Fruit fly (Drosophila melanogaster): Measurements from ENCODE around the gene comm2.

Gene comm2

DNA sequence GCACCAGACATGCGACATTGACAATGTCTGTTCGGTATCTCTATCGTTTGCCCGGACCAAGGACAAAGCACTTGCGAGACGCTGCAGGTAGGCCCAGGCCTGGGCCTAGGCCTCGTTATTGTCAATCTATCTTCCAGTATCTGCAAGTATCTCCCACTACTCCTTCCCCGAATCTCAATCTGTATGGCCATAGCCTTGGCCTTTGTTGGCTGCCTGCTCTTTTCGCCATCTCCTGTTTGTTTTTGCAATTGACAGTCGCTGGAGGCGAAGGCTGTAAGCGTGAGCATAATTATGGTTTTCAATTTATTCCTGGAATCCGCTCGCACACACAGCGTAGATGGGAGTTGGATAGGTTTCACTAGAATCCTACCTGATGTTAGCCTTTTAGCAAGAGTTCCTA is 12.4 kb upstream of the comm2 start:
- TF ChIP-seq D (optimal IDR thresholded peaks at IDR 0.05) (peak; percentile 97), D (GFP tag; optimal IDR thresholded peaks at IDR 0.05) (no peak), jing (GFP tag; optimal IDR thresholded peaks at IDR 0.05) (no peak), cad (GFP tag; optimal IDR thresholded peaks at IDR 0.05) (peak; percentile 68), CG9215 (GFP tag; IDR thresholded peaks at IDR 0.05) (no peak), danr (GFP tag; IDR thresholded peaks at IDR 0.05) (no peak), CG7928 (GFP tag; optimal IDR thresholded peaks at IDR 0.05) (no peak), hb (GFP tag; IDR thresholded peaks at IDR 0.05; ENCODE audit: partially characterized antibody) (0 out of 3 replicates have a peak, but pooled peaks have one; percentile 53), CG15479 (GFP tag; optimal IDR thresholded peaks at IDR 0.05) (peak; percentile 97), tll (GFP tag; optimal IDR thresholded peaks at IDR 0.05) (peak in 1 of 2 experiments; percentile 91), Opbp (GFP tag; IDR thresholded peaks at IDR 0.05; ENCODE audit: partially characterized antibody) (no peak), zen (tag; optimal IDR thresholded peaks at IDR 0.05) (peak; percentile 94), CG6272 (GFP tag; IDR thresholded peaks at IDR 0.05) (0 out of 2 replicates have a peak, but pooled peaks have one; percentile 14), CG18011 (GFP tag; optimal IDR thresholded peaks at IDR 0.05) (no peak), pros (GFP tag; optimal IDR thresholded peaks at IDR 0.05) (peak; percentile 5), twi (tag; optimal IDR thresholded peaks at IDR 0.05) (peak; percentile 11)

DNA sequence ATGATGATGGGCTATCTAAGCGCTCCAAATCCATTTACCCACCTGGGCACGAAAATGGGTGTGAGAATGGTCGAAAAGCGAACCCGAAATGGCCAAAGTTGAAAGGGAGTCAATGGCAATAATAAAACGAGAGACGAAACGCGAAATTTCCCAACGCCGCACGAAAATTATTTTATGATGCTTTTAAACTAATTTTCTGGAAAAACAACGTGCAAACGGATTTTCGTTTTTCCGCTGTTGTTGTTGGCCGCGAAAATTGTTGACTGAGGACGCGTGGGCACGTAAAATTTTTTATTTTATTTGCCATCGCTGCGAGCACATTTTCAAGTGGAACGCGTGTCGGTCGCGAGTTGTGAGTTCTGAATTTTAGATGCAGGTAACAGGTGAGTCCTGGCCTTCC is 11.5 kb upstream of the comm2 start:
- peak in 1 of 2 experiments; percentile 79 for TF ChIP-seq tll (GFP tag; optimal IDR thresholded peaks at IDR 0.05)
- TF ChIP-seq CG11723 (GFP tag; optimal IDR thresholded peaks at IDR 0.05): no peak
- no peak for TF ChIP-seq pan (optimal IDR thresholded peaks at IDR 0.05)
- TF ChIP-seq pan (GFP tag; optimal IDR thresholded peaks at IDR 0.05 in 1 of 2, IDR thresholded peaks at IDR 0.05 in 1 of 2): no peak
- TF ChIP-seq CG4360 (GFP tag; IDR thresholded peaks at IDR 0.05): peak; percentile 65; the same call in 1 of the 2 replicates
- TF ChIP-seq Dad (GFP tag; optimal IDR thresholded peaks at IDR 0.05): no peak
- TF ChIP-seq btn (GFP tag; optimal IDR thresholded peaks at IDR 0.05): no peak
- peak; percentile 16 for TF ChIP-seq zen (tag; optimal IDR thresholded peaks at IDR 0.05)
- peak; percentile 88 for TF ChIP-seq cad (GFP tag; optimal IDR thresholded peaks at IDR 0.05)
- TF ChIP-seq twi (tag; optimal IDR thresholded peaks at IDR 0.05): no peak
- no peak for TF ChIP-seq unc-4 (GFP tag; IDR thresholded peaks at IDR 0.05; ENCODE audit: partially characterized antibody)
- TF ChIP-seq gcm (GFP tag; optimal IDR thresholded peaks at IDR 0.05): no peak

DNA sequence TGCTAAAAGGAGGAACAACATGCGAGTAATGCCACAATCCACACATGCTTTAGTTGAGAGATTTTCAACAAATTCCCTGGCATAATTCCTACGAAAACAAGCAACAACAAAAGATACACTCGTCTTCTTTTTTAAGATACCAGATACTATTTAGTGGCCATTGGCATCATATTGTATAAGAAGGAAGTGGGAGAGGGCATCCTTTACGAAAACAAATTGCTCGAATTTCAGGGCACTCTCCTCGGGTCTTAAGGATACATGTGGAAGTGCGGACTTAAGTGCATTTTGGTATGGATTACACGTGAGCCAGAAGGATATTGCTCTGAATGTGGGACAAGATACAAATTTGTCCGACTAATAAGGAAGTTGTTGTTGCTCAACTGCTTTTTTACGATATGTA is 10.5 kb upstream of the comm2 start:
- TF ChIP-seq twi (tag; optimal IDR thresholded peaks at IDR 0.05): peak; percentile 90
- TF ChIP-seq mam (GFP tag; optimal IDR thresholded peaks at IDR 0.05): no peak
- TF ChIP-seq CG15514 (GFP tag; optimal IDR thresholded peaks at IDR 0.05): no peak
- TF ChIP-seq CG4360 (GFP tag; IDR thresholded peaks at IDR 0.05): peak; percentile 9; the same call in 1 of the 2 replicates
- TF ChIP-seq CG2199 (GFP tag; IDR thresholded peaks at IDR 0.05): peak; percentile 70; the same call in 2 of the 3 replicates
- TF ChIP-seq Ets65A (GFP tag): peak; percentile 28

- TF ChIP-seq CG15514 (GFP tag; optimal IDR thresholded peaks at IDR 0.05) (no peak), ttk (GFP tag; IDR thresholded peaks at IDR 0.05) (no peak), NfI (GFP tag; optimal IDR thresholded peaks at IDR 0.05) (no peak), pb (GFP tag; optimal IDR thresholded peaks at IDR 0.05) (no peak), lmd (GFP tag; IDR thresholded peaks at IDR 0.05) (no peak), CG17802 (tag; optimal IDR thresholded peaks at IDR 0.05) (no peak), CG17385 (GFP tag; optimal IDR thresholded peaks at IDR 0.05) (no peak), croc (GFP tag; conservative IDR thresholded peaks at IDR 0.05) (no peak), CG4820 (GFP tag; optimal IDR thresholded peaks at IDR 0.05) (no peak), Sox102F (GFP tag; optimal IDR thresholded peaks at IDR 0.05) (peak; percentile 9), NK7.1 (GFP tag; optimal IDR thresholded peaks at IDR 0.05) (no peak), CG6175 (GFP tag; IDR thresholded peaks at IDR 0.05) (no peak), en (GFP tag; optimal IDR thresholded peaks at IDR 0.05) (no peak), gro (GFP tag; optimal IDR thresholded peaks at IDR 0.05) (no peak), CG31388 (GFP tag; optimal IDR thresholded peaks at IDR 0.05) (no peak), CG10209 (GFP tag; optimal IDR thresholded peaks at IDR 0.05) (no peak), CG2712 (tag; optimal IDR thresholded peaks at IDR 0.05) (peak; percentile 3), CG11504 (tag; optimal IDR thresholded peaks at IDR 0.05) (peak; percentile 42), BEAF-32 (GFP tag; optimal IDR thresholded peaks at IDR 0.05) (no peak), CG12236 (GFP tag; optimal IDR thresholded peaks at IDR 0.05) (no peak)
These were observed 8.9 kb upstream of the comm2 start for dm6 chr3L:15708579-15708978.
